Fruit fly (Drosophila melanogaster) whole organism, embryonic: ENCODE results near the gene Scgalpha.

ENCODE experiments used
- Bteb2 ChIP-seq: fragments of 200-800 bp; sonication (Bioruptor generic); optimal IDR thresholded peaks from 2 replicates; lab custom pipeline; 2016; ENCODE audit warnings: missing biosample characterization, missing genetic modification characterization
- CG10267 ChIP-seq: fragments of 200-800 bp; sonication (Bioruptor generic); optimal IDR thresholded peaks from 2 replicates; lab custom pipeline; 2018; ENCODE audit warnings: missing biosample characterization, mild to moderate bottlenecking, missing genetic modification characterization, moderate library complexity
- CG10431 ChIP-seq: fragments of 200-800 bp; sonication (Bioruptor generic); optimal IDR thresholded peaks from 3 replicates; lab custom pipeline; 2018; ENCODE audit warnings: missing biosample characterization, mild to moderate bottlenecking, missing genetic modification characterization
- CG10565 ChIP-seq: fragments of 200-800 bp; sonication (Bioruptor generic); optimal IDR thresholded peaks from 3 replicates; lab custom pipeline; 2016; ENCODE audit warnings: missing biosample characterization, mild to moderate bottlenecking, missing genetic modification characterization
- CG12071 ChIP-seq: fragments of 200-800 bp; sonication (Bioruptor generic); optimal IDR thresholded peaks from 3 replicates; lab custom pipeline; 2018; ENCODE audit warnings: missing biosample characterization, mild to moderate bottlenecking, missing genetic modification characterization
- CG14860 ChIP-seq: fragments of 200-800 bp; sonication (Bioruptor generic); IDR thresholded peaks from 3 replicates; pipeline ENCODE4 v1.3.6; 2022; ENCODE audit warnings: missing biosample characterization, missing genetic modification characterization; ENCODE audit not compliant: partially characterized antibody
- CG14965 ChIP-seq: fragments of 200-800 bp; sonication (Bioruptor generic); optimal IDR thresholded peaks from 2 replicates; lab custom pipeline; 2016; ENCODE audit warnings: missing biosample characterization, missing genetic modification characterization, borderline replicate concordance
- CG15073 ChIP-seq: fragments of 200-800 bp; sonication (Bioruptor generic); optimal IDR thresholded peaks from 2 replicates; lab custom pipeline; 2016; ENCODE audit warnings: missing biosample characterization, missing genetic modification characterization
- CG15514 ChIP-seq: fragments of 200-800 bp; sonication (Bioruptor generic); optimal IDR thresholded peaks from 3 replicates; lab custom pipeline; 2017; ENCODE audit warnings: missing biosample characterization, missing genetic modification characterization, mild to moderate bottlenecking, moderate library complexity, missing genetic modification reagents
- CG1647 ChIP-seq: fragments of 200-800 bp; sonication (Bioruptor generic); optimal IDR thresholded peaks from 3 replicates; lab custom pipeline; 2016; ENCODE audit warnings: missing biosample characterization, missing genetic modification characterization
- CG17568 ChIP-seq: fragments of 200-800 bp; sonication (Bioruptor generic); optimal IDR thresholded peaks from 2 replicates; lab custom pipeline; 2018; ENCODE audit warnings: missing biosample characterization, mild to moderate bottlenecking, missing genetic modification characterization, moderate library complexity
- CG18599 ChIP-seq: fragments of 200-800 bp; sonication (Bioruptor generic); optimal IDR thresholded peaks from 3 replicates; lab custom pipeline; 2017; ENCODE audit warnings: missing biosample characterization, missing genetic modification characterization, mild to moderate bottlenecking, moderate library complexity, missing genetic modification reagents
- CG31441 ChIP-seq: fragments of 200-800 bp; sonication (Bioruptor generic); IDR thresholded peaks from 2 replicates; pipeline ENCODE4 v1.3.6; 2022; ENCODE audit warnings: missing biosample characterization, missing genetic modification characterization
- CG3163 ChIP-seq: fragments of 200-800 bp; sonication (Bioruptor generic); optimal IDR thresholded peaks from 3 replicates; lab custom pipeline; 2016; ENCODE audit warnings: missing biosample characterization, missing genetic modification characterization
- CG42726 ChIP-seq: fragments of 200-800 bp; sonication (Bioruptor generic); IDR thresholded peaks from 2 replicates; pipeline ENCODE4 v1.3.6; 2022; ENCODE audit warnings: missing biosample characterization, missing genetic modification characterization; ENCODE audit not compliant: partially characterized antibody
- CG8944 ChIP-seq: fragments of 200-800 bp; sonication (Bioruptor generic); optimal IDR thresholded peaks from 3 replicates; lab custom pipeline; 2016; ENCODE audit warnings: missing biosample characterization, missing genetic modification characterization
- CG9797 ChIP-seq: fragments of 200-800 bp; sonication (Bioruptor generic); optimal IDR thresholded peaks from 3 replicates; lab custom pipeline; 2018; ENCODE audit warnings: missing biosample characterization, mild to moderate bottlenecking, missing genetic modification characterization
- D ChIP-seq, 2 experiments: fragments of 200-800 bp in 1 of 2; fragments of >200 bp in 1 of 2; sonication (Bioruptor generic) in 1 of 2; optimal IDR thresholded peaks; 2 replicates in 1 of 2; 3 replicates in 1 of 2; lab custom pipeline; 2017; ENCODE audit warnings: mild to moderate bottlenecking in 1 of 2, missing biosample characterization in 1 of 2, missing genetic modification characterization in 1 of 2, missing genetic modification reagents in 1 of 2
- Dek ChIP-seq: fragments of 200-800 bp; sonication (Bioruptor generic); optimal IDR thresholded peaks from 3 replicates; lab custom pipeline; 2019; ENCODE audit warnings: missing biosample characterization, mild to moderate bottlenecking, missing genetic modification characterization, moderate library complexity
- Dll ChIP-seq: fragments of 200-800 bp; sonication (Bioruptor generic); IDR thresholded peaks from 4 replicates; pipeline ENCODE4 v1.3.6; 2022; ENCODE audit warnings: missing biosample characterization, missing genetic modification characterization; ENCODE audit not compliant: partially characterized antibody
- Doc2 ChIP-seq: fragments of 200-800 bp; sonication (Bioruptor generic); IDR thresholded peaks from 2 replicates; pipeline ENCODE4 v1.3.6; 2022; ENCODE audit warnings: missing biosample characterization, missing genetic modification characterization
- Eip74EF ChIP-seq, 2 experiments: fragments of 200-800 bp in 1 of 2; fragments of >200 bp in 1 of 2; sonication (Bioruptor generic) in 1 of 2; optimal IDR thresholded peaks; 2 replicates each; lab custom pipeline; 2017 to 2019; ENCODE audit warnings: missing biosample characterization in 2 of 2, missing genetic modification characterization in 2 of 2, mild to moderate bottlenecking in 1 of 2, moderate library complexity in 1 of 2
- Ets97D ChIP-seq: fragments of 200-800 bp; sonication (Bioruptor generic); optimal IDR thresholded peaks from 3 replicates; lab custom pipeline; 2016; ENCODE audit warnings: missing biosample characterization, missing genetic modification characterization
- H15 ChIP-seq: fragments of 200-800 bp; sonication (Bioruptor generic); IDR thresholded peaks from 3 replicates; pipeline ENCODE4 v1.3.6; 2022; ENCODE audit warnings: missing biosample characterization, missing genetic modification characterization
- NC2α ChIP-seq: fragments of 200-800 bp; sonication (Bioruptor generic); optimal IDR thresholded peaks from 2 replicates; lab custom pipeline; 2016; ENCODE audit warnings: missing biosample characterization, missing genetic modification characterization
- Nf-YA ChIP-seq: fragments of 200-800 bp; sonication (Bioruptor generic); IDR thresholded peaks from 2 replicates; pipeline ENCODE4 v1.3.6; 2022; ENCODE audit warnings: missing biosample characterization, missing genetic modification characterization
- PHDP ChIP-seq: fragments of 200-800 bp; sonication (Bioruptor generic); optimal IDR thresholded peaks from 3 replicates; lab custom pipeline; 2018; ENCODE audit warnings: missing biosample characterization, mild to moderate bottlenecking, missing genetic modification characterization, moderate library complexity
- Sox102F ChIP-seq: fragments of 200-800 bp; sonication (Bioruptor generic); optimal IDR thresholded peaks from 2 replicates; lab custom pipeline; 2018; ENCODE audit warnings: missing biosample characterization, mild to moderate bottlenecking, missing genetic modification characterization, moderate library complexity
- al ChIP-seq: fragments of 200-800 bp; sonication (Bioruptor generic); IDR thresholded peaks from 2 replicates; pipeline ENCODE4 v1.3.6; 2022; ENCODE audit warnings: missing biosample characterization, missing genetic modification characterization
- bowl ChIP-seq: fragments of 200-800 bp; sonication (Bioruptor generic); IDR thresholded peaks from 2 replicates; pipeline ENCODE4 v1.3.6; 2022; ENCODE audit warnings: missing biosample characterization, missing genetic modification characterization
- da ChIP-seq: fragments of 200-800 bp; sonication (Bioruptor generic); optimal IDR thresholded peaks from 2 replicates; lab custom pipeline; 2016; ENCODE audit warnings: missing biosample characterization, missing genetic modification characterization
- fd102C ChIP-seq: fragments of 200-800 bp; sonication (Bioruptor generic); optimal IDR thresholded peaks from 2 replicates; lab custom pipeline; 2018; ENCODE audit warnings: missing biosample characterization, mild to moderate bottlenecking, missing genetic modification characterization, moderate library complexity
- gcm ChIP-seq: fragments of 200-800 bp; sonication (Bioruptor generic); optimal IDR thresholded peaks from 2 replicates; lab custom pipeline; 2019; ENCODE audit warnings: missing biosample characterization, mild to moderate bottlenecking, missing genetic modification characterization, moderate library complexity
- hb ChIP-seq: fragments of 200-800 bp; sonication (Bioruptor generic); IDR thresholded peaks from 3 replicates; pipeline ENCODE4 v1.3.6; 2022; ENCODE audit warnings: missing biosample characterization, missing genetic modification characterization; ENCODE audit not compliant: partially characterized antibody
- hbn ChIP-seq: fragments of 200-800 bp; sonication (Bioruptor generic); IDR thresholded peaks from 2 replicates; pipeline ENCODE4 v1.3.6; 2022; ENCODE audit warnings: missing biosample characterization, missing genetic modification characterization; ENCODE audit not compliant: partially characterized antibody
- hkb ChIP-seq, 2 experiments: fragments of 200-800 bp in 1 of 2; fragments of >200 bp in 1 of 2; sonication (Bioruptor generic) in 1 of 2; IDR thresholded peaks in 1 of 2; optimal IDR thresholded peaks in 1 of 2; 2 replicates each; pipeline versions ENCODE4 v1.3.6 to Lab custom; 2017 to 2022; ENCODE audit warnings: missing biosample characterization in 1 of 2, missing genetic modification characterization in 1 of 2
- knrl ChIP-seq: fragments of 200-800 bp; sonication (Bioruptor generic); IDR thresholded peaks from 3 replicates; pipeline ENCODE4 v1.3.6; 2022; ENCODE audit warnings: missing biosample characterization, missing genetic modification characterization; ENCODE audit not compliant: partially characterized antibody
- pita ChIP-seq: fragments of 200-800 bp; sonication (Bioruptor generic); optimal IDR thresholded peaks from 2 replicates; lab custom pipeline; 2017; ENCODE audit warnings: missing biosample characterization, mild to moderate bottlenecking, missing genetic modification characterization
- pnt ChIP-seq: fragments of 200-800 bp; sonication (Bioruptor generic); optimal IDR thresholded peaks from 3 replicates; lab custom pipeline; 2016; ENCODE audit warnings: missing biosample characterization, missing genetic modification characterization
- psq ChIP-seq: fragments of 200-800 bp; sonication (Bioruptor generic); optimal IDR thresholded peaks from 2 replicates; lab custom pipeline; 2017; ENCODE audit warnings: missing biosample characterization, missing genetic modification characterization
- ranshi ChIP-seq: fragments of 200-800 bp; sonication (Bioruptor generic); IDR thresholded peaks from 2 replicates; pipeline ENCODE4 v1.3.6; 2022; ENCODE audit warnings: missing biosample characterization, missing genetic modification characterization
- seq ChIP-seq: fragments of 200-800 bp; sonication (Bioruptor generic); IDR thresholded peaks from 2 replicates; pipeline ENCODE4 v1.3.6; 2022; ENCODE audit warnings: missing biosample characterization, missing genetic modification characterization
- sima ChIP-seq: fragments of 200-800 bp; sonication (Bioruptor generic); optimal IDR thresholded peaks from 2 replicates; lab custom pipeline; 2016; ENCODE audit warnings: missing biosample characterization, missing genetic modification characterization
- sna ChIP-seq: fragments of 200-800 bp; sonication (Bioruptor generic); IDR thresholded peaks from 2 replicates; pipeline ENCODE4 v1.3.6; 2022; ENCODE audit warnings: missing biosample characterization, missing genetic modification characterization; ENCODE audit not compliant: partially characterized antibody
- so ChIP-seq: fragments of 200-800 bp; sonication (Bioruptor generic); IDR thresholded peaks from 3 replicates; pipeline ENCODE4 v1.3.6; 2022; ENCODE audit warnings: missing biosample characterization, missing genetic modification characterization
- sr ChIP-seq: fragments of 200-800 bp; sonication (Bioruptor generic); IDR thresholded peaks from 3 replicates; pipeline ENCODE4 v1.3.6; 2022; ENCODE audit warnings: missing biosample characterization, missing genetic modification characterization
- stc ChIP-seq: fragments of 200-800 bp; sonication (Bioruptor generic); IDR thresholded peaks from 2 replicates; pipeline ENCODE4 v1.3.6; 2022; ENCODE audit warnings: missing biosample characterization, missing genetic modification characterization
- ttk ChIP-seq: fragments of 200-800 bp; sonication (Bioruptor generic); IDR thresholded peaks from 2 replicates; pipeline ENCODE4 v2.1.2; 2022; ENCODE audit warnings: missing biosample characterization, missing genetic modification characterization
- yki ChIP-seq: fragments of >200 bp; optimal IDR thresholded peaks from 3 replicates; lab custom pipeline; 2018

Scgalpha gene

DNA sequence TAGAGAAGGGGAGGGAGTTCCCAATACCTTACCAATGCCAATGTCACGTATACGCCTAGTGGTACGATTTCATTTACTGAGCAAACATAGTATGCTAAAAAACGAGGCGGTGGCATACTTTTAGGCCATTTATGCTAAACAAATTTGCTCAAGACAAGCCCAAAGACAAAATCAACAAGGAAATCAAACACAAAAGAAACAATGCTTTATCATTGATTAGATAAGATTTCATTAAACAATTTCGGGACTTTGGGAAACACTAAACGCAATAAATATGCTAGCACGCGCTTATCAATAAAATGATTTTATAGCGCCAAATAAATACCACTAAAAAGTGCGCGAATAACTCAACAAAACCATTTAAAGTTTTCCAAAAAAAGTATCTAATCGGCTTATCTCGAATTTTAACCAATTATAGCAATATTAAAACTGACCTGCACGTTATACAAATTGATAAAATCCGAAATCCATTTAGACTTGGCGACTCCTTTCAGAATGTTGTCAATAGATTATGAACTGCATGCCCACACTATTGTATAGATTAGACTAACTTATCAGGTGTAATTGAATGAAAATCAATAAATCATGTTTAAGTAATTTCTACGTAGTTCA, 47.4 kb downstream of the Scgalpha start (continued):
- no peak for TF ChIP-seq CG31441
- no peak for TF ChIP-seq CG42726
- TF ChIP-seq CG15514 (GFP tag; lab: Kevin White, UChicago), result peak; percentile 62
- no peak for TF ChIP-seq CG3163 (GFP tag; lab: Kevin White, UChicago)
- no peak for TF ChIP-seq pita (GFP tag; lab: Kevin White, UChicago)
- TF ChIP-seq NC2α (GFP tag; lab: Kevin White, UChicago), result no peak
- no peak for TF ChIP-seq da (GFP tag; lab: Kevin White, UChicago)
- no peak for TF ChIP-seq H15 (GFP tag; lab: Robert Waterston, UW)
- no peak for TF ChIP-seq psq
- TF ChIP-seq sna (GFP tag; lab: Robert Waterston, UW), result no peak
- no peak for TF ChIP-seq knrl (GFP tag; lab: Robert Waterston, UW)
- peak; percentile 14 for TF ChIP-seq gcm (GFP tag; lab: Kevin White, UChicago)
- no peak for TF ChIP-seq CG15073 (GFP tag; lab: Kevin White, UChicago)
- TF ChIP-seq so (GFP tag; lab: Robert Waterston, UW), result 0 out of 3 replicates have a peak, but pooled peaks have one; percentile 36
- TF ChIP-seq bowl (GFP tag; lab: Robert Waterston, UW), result no peak
- TF ChIP-seq CG18599 (GFP tag; lab: Kevin White, UChicago), result peak; percentile 62
- no peak for TF ChIP-seq Ets97D
- peak; percentile 54 for TF ChIP-seq CG17568
- peak; percentile 70 for TF ChIP-seq CG12071 (GFP tag; lab: Kevin White, UChicago)
- TF ChIP-seq sr (GFP tag; lab: Robert Waterston, UW), result no peak
- peak; percentile 41 for TF ChIP-seq Dek (tag; lab: Kevin White, UChicago)
- peak; percentile 42 for TF ChIP-seq Sox102F (GFP tag; lab: Kevin White, UChicago)
- TF ChIP-seq CG8944 (GFP tag; lab: Kevin White, UChicago), result no peak
- no peak for TF ChIP-seq Nf-YA (GFP tag; lab: Robert Waterston, UW)
- TF ChIP-seq Bteb2 (GFP tag; lab: Kevin White, UChicago), result peak; percentile 30
- TF ChIP-seq fd102C, result no peak
- no peak for TF ChIP-seq CG1647 (GFP tag; lab: Kevin White, UChicago)
- no peak for TF ChIP-seq Dll (GFP tag; lab: Robert Waterston, UW)
- no peak for TF ChIP-seq stc
- no peak for TF ChIP-seq Doc2 (GFP tag; lab: Robert Waterston, UW)
- no peak for TF ChIP-seq CG14860
- peak; percentile 69 for TF ChIP-seq PHDP (tag; lab: Kevin White, UChicago)
- no peak for TF ChIP-seq pnt (GFP tag; lab: Kevin White, UChicago)
- TF ChIP-seq D (optimal IDR thresholded peaks at IDR 0.05; lab: Kevin White, UChicago), result no peak
- no peak for TF ChIP-seq D (GFP tag; optimal IDR thresholded peaks at IDR 0.05; lab: Kevin White, UChicago)
- TF ChIP-seq hkb (optimal IDR thresholded peaks at IDR 0.05; lab: Kevin White, UChicago), result no peak
- TF ChIP-seq hkb (GFP tag; IDR thresholded peaks at IDR 0.05; lab: Robert Waterston, UW), result peak; percentile 72
- no peak for TF ChIP-seq CG10267
- TF ChIP-seq hbn (GFP tag; lab: Robert Waterston, UW), result no peak
- TF ChIP-seq CG14965, result no peak
- no peak for TF ChIP-seq seq
- TF ChIP-seq Eip74EF (GFP tag; optimal IDR thresholded peaks at IDR 0.05; lab: Kevin White, UChicago), result peak in 1 of 2 experiments; percentile 23
- TF ChIP-seq CG10565 (GFP tag; lab: Kevin White, UChicago), result no peak
- no peak for TF ChIP-seq CG10431
- TF ChIP-seq al (GFP tag; lab: Robert Waterston, UW), result no peak
- no peak; the same call in 1 of the 2 replicates for TF ChIP-seq ranshi (GFP tag; lab: Robert Waterston, UW)
- no peak for TF ChIP-seq sima
- no peak for TF ChIP-seq yki (lab: Kevin White, UChicago)
- no peak for TF ChIP-seq CG9797 (GFP tag; lab: Kevin White, UChicago)
- no peak for TF ChIP-seq ttk (GFP tag; lab: Robert Waterston, UW)
- TF ChIP-seq hb (GFP tag; lab: Robert Waterston, UW), result no peak
